Worm (Caenorhabditis elegans): ENCODE data around the gene F13H10.6.

DNA sequence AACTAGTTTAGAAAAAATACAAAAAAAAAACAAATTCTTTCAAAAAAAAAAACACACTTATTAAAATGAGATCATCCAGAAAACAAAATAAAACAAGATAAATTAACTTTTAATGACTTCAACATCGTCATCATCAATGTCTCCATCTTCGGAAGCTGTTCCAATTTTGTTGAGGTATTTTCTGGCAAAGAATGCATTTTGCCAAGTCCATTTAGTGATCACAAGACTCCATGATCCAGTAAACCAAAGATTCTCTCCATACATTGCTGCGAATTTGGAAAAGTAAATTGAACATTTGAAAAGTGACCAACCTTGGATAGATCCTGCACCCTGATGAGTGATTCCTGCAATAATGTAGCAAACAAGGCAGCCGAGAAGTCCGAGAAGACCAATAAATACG is 21.0 kb downstream of the F13H10.6 start:
- TF ChIP-seq unc-62 (GFP tag; optimal IDR thresholded peaks at IDR 0.05) (no peak), blmp-1 (tag; optimal IDR thresholded peaks at IDR 0.05; ENCODE audit: insufficient read depth) (no peak), lin-13 (GFP tag; optimal IDR thresholded peaks at IDR 0.05) (no peak), peb-1 (tag; optimal IDR thresholded peaks at IDR 0.05) (no peak), C34F6.9 (tag; optimal IDR thresholded peaks at IDR 0.05) (no peak)

Data from whole organism, L2 larva.